Worm (Caenorhabditis elegans) whole organism, L3 larva: ENCODE results near the gene dmd-7.

Experiments used
- R02D3.7 ChIP-seq: fragments of 150-350 bp; optimal IDR thresholded peaks from 2 replicates; lab custom pipeline; 2014; ENCODE audit warnings: missing biosample characterization, missing genetic modification characterization
- ZK546.5 ChIP-seq: sonication (generic microtip); optimal IDR thresholded peaks from 2 replicates; lab custom pipeline; 2017; ENCODE audit warnings: missing biosample characterization, missing genetic modification characterization
- aly-2 ChIP-seq: fragments of 150-350 bp; optimal IDR thresholded peaks from 2 replicates; lab custom pipeline; 2014; ENCODE audit warnings: missing biosample characterization, missing genetic modification characterization
- ama-1 ChIP-seq: fragments of 150-350 bp; optimal IDR thresholded peaks from 2 replicates; lab custom pipeline; 2018
- ceh-16 ChIP-seq: sonication (generic microtip); optimal IDR thresholded peaks from 2 replicates; lab custom pipeline; 2017; ENCODE audit warnings: missing biosample characterization, missing genetic modification characterization
- ceh-28 ChIP-seq: fragments of 150-350 bp; optimal IDR thresholded peaks from 2 replicates; lab custom pipeline; 2014; ENCODE audit warnings: missing biosample characterization, missing genetic modification reagents, missing genetic modification characterization
- ceh-82 ChIP-seq: fragments of 150-350 bp; optimal IDR thresholded peaks from 2 replicates; lab custom pipeline; 2014; ENCODE audit warnings: missing biosample characterization, missing genetic modification characterization
- ceh-9 ChIP-seq: sonication (generic microtip); optimal IDR thresholded peaks from 2 replicates; lab custom pipeline; 2018; ENCODE audit warnings: missing biosample characterization, missing genetic modification characterization
- daf-12 ChIP-seq: fragments of 150-350 bp; optimal IDR thresholded peaks from 2 replicates; lab custom pipeline; 2014; ENCODE audit warnings: missing biosample characterization, missing genetic modification reagents, missing genetic modification characterization
- egl-27 ChIP-seq: sonication (generic microtip); optimal IDR thresholded peaks from 4 replicates; lab custom pipeline; 2017; ENCODE audit warnings: missing biosample characterization, missing genetic modification reagents, missing genetic modification characterization
- egl-5 ChIP-seq: fragments of 150-350 bp; optimal IDR thresholded peaks from 2 replicates; lab custom pipeline; 2017; ENCODE audit warnings: missing biosample characterization, missing genetic modification reagents, missing genetic modification characterization, inconsistent platforms
- elt-1 ChIP-seq: fragments of 150-350 bp; optimal IDR thresholded peaks from 2 replicates; lab custom pipeline; 2014; ENCODE audit warnings: missing biosample characterization, missing genetic modification characterization
- elt-2 ChIP-seq: sonication (generic microtip); optimal IDR thresholded peaks from 2 replicates; lab custom pipeline; 2016; ENCODE audit warnings: missing genetic modification reagents, mild to moderate bottlenecking, missing genetic modification characterization, missing compliant biosample characterization
- elt-3 ChIP-seq, 3 experiments: fragments of 150-350 bp in 1 of 3; sonication (generic microtip) in 2 of 3; optimal IDR thresholded peaks; 2 replicates in 2 of 3; 4 replicates in 1 of 3; lab custom pipeline; 2014 to 2017; ENCODE audit warnings: missing biosample characterization in 3 of 3, missing genetic modification characterization in 3 of 3
- eor-1 ChIP-seq, 2 experiments: fragments of 150-350 bp; optimal IDR thresholded peaks; 2 replicates each; lab custom pipeline; 2014 to 2018; ENCODE audit warnings: missing biosample characterization in 2 of 2, missing genetic modification characterization in 2 of 2
- fkh-10 ChIP-seq: sonication (generic microtip); optimal IDR thresholded peaks from 2 replicates; lab custom pipeline; 2017; ENCODE audit warnings: missing biosample characterization, missing genetic modification reagents, missing genetic modification characterization
- fkh-2 ChIP-seq: fragments of 150-350 bp; optimal IDR thresholded peaks from 2 replicates; lab custom pipeline; 2014; ENCODE audit warnings: missing biosample characterization, missing genetic modification reagents, missing genetic modification characterization
- fos-1 ChIP-seq: fragments of 150-350 bp; optimal IDR thresholded peaks from 2 replicates; lab custom pipeline; 2014; ENCODE audit warnings: missing biosample characterization, missing genetic modification characterization
- hmg-11 ChIP-seq: sonication (generic microtip); optimal IDR thresholded peaks from 2 replicates; lab custom pipeline; 2016; ENCODE audit warnings: missing genetic modification characterization, missing compliant biosample characterization
- jun-1 ChIP-seq: fragments of 150-350 bp; optimal IDR thresholded peaks from 2 replicates; lab custom pipeline; 2014; ENCODE audit warnings: missing biosample characterization, missing genetic modification reagents, missing genetic modification characterization
- lin-15B ChIP-seq: fragments of 150-350 bp; optimal IDR thresholded peaks from 2 replicates; lab custom pipeline; 2014; ENCODE audit warnings: missing biosample characterization, missing genetic modification characterization
- lin-39 ChIP-seq: fragments of 150-350 bp; optimal IDR thresholded peaks from 2 replicates; lab custom pipeline; 2018; ENCODE audit warnings: missing biosample characterization, missing genetic modification reagents, missing genetic modification characterization
- lsy-12 ChIP-seq: sonication (generic microtip); optimal IDR thresholded peaks from 2 replicates; lab custom pipeline; 2016; ENCODE audit warnings: mild to moderate bottlenecking, missing genetic modification characterization, missing compliant biosample characterization
- mdl-1 ChIP-seq: fragments of 150-350 bp; optimal IDR thresholded peaks from 2 replicates; lab custom pipeline; 2014; ENCODE audit warnings: missing biosample characterization, missing genetic modification characterization
- mml-1 ChIP-seq: fragments of 150-350 bp; sonication (generic microtip); optimal IDR thresholded peaks from 3 replicates; lab custom pipeline; 2014; ENCODE audit warnings: missing biosample characterization, missing genetic modification characterization
- nfya-1 ChIP-seq: sonication (generic microtip); optimal IDR thresholded peaks from 2 replicates; lab custom pipeline; 2017; ENCODE audit warnings: missing genetic modification characterization, mild to moderate bottlenecking, missing compliant biosample characterization, antibody characterized with exemption, moderate library complexity; ENCODE audit not compliant: insufficient read depth
- nhr-11 ChIP-seq: fragments of 150-350 bp; optimal IDR thresholded peaks from 2 replicates; lab custom pipeline; 2014; ENCODE audit warnings: missing biosample characterization, missing genetic modification characterization
- nhr-12 ChIP-seq: fragments of 150-350 bp; optimal IDR thresholded peaks from 2 replicates; lab custom pipeline; 2014; ENCODE audit warnings: missing biosample characterization, missing genetic modification characterization
- nhr-23 ChIP-seq: fragments of 150-350 bp; optimal IDR thresholded peaks from 2 replicates; lab custom pipeline; 2014; ENCODE audit warnings: missing biosample characterization, missing genetic modification reagents, missing genetic modification characterization
- nhr-237 ChIP-seq: fragments of 150-350 bp; optimal IDR thresholded peaks from 2 replicates; lab custom pipeline; 2014; ENCODE audit warnings: missing biosample characterization, missing genetic modification characterization
- nhr-25 ChIP-seq: sonication (generic microtip); optimal IDR thresholded peaks from 2 replicates; lab custom pipeline; 2017; ENCODE audit warnings: missing biosample characterization, missing genetic modification characterization
- nhr-28 ChIP-seq: fragments of 150-350 bp; optimal IDR thresholded peaks from 2 replicates; lab custom pipeline; 2014; ENCODE audit warnings: missing biosample characterization, missing genetic modification characterization
- nhr-43 ChIP-seq: sonication (generic microtip); optimal IDR thresholded peaks from 2 replicates; lab custom pipeline; 2016; ENCODE audit warnings: mild to moderate bottlenecking, missing genetic modification characterization, missing compliant biosample characterization; ENCODE audit not compliant: poor library complexity, severe bottlenecking
- nhr-67 ChIP-seq: fragments of 150-350 bp; optimal IDR thresholded peaks from 2 replicates; lab custom pipeline; 2014; ENCODE audit warnings: missing biosample characterization, missing genetic modification characterization
- nhr-76 ChIP-seq: fragments of 150-350 bp; sonication (generic microtip); optimal IDR thresholded peaks from 5 replicates; lab custom pipeline; 2014; ENCODE audit warnings: missing biosample characterization, missing genetic modification characterization
- nhr-77 ChIP-seq: fragments of 150-350 bp; optimal IDR thresholded peaks from 2 replicates; lab custom pipeline; 2014; ENCODE audit warnings: missing biosample characterization, missing genetic modification characterization
- pha-4 ChIP-seq: fragments of 150-350 bp; optimal IDR thresholded peaks from 2 replicates; lab custom pipeline; 2014; ENCODE audit warnings: missing biosample characterization, missing genetic modification reagents, missing genetic modification characterization
- pqm-1 ChIP-seq: fragments of 150-350 bp; optimal IDR thresholded peaks from 2 replicates; lab custom pipeline; 2017; ENCODE audit warnings: missing biosample characterization, missing genetic modification characterization, inconsistent platforms
- sea-2 ChIP-seq: fragments of 150-350 bp; sonication (generic microtip); optimal IDR thresholded peaks from 4 replicates; lab custom pipeline; 2014; ENCODE audit warnings: missing biosample characterization, missing genetic modification reagents, missing genetic modification characterization
- skn-1 ChIP-seq: fragments of 150-350 bp; optimal IDR thresholded peaks from 2 replicates; lab custom pipeline; 2014; ENCODE audit warnings: missing biosample characterization, missing genetic modification characterization
- snpc-4 ChIP-seq: fragments of 150-350 bp; optimal IDR thresholded peaks from 2 replicates; lab custom pipeline; 2014; ENCODE audit warnings: missing biosample characterization, missing genetic modification characterization
- tbx-2 ChIP-seq: sonication (generic microtip); optimal IDR thresholded peaks from 2 replicates; lab custom pipeline; 2016; ENCODE audit warnings: mild to moderate bottlenecking, missing genetic modification characterization, missing compliant biosample characterization
- unc-39 ChIP-seq: sonication (generic microtip); optimal IDR thresholded peaks from 4 replicates; lab custom pipeline; 2017; ENCODE audit warnings: missing biosample characterization, missing genetic modification characterization
- unc-62 ChIP-seq: fragments of 150-350 bp; sonication (generic microtip); optimal IDR thresholded peaks from 4 replicates; lab custom pipeline; 2014; ENCODE audit warnings: missing biosample characterization, missing genetic modification reagents, missing genetic modification characterization
- zag-1 ChIP-seq: fragments of 150-350 bp; optimal IDR thresholded peaks from 2 replicates; lab custom pipeline; 2014; ENCODE audit warnings: missing biosample characterization, missing genetic modification characterization
- ztf-11 ChIP-seq: fragments of 150-350 bp; optimal IDR thresholded peaks from 2 replicates; lab custom pipeline; 2014; ENCODE audit warnings: missing biosample characterization, missing genetic modification characterization
- ztf-4 ChIP-seq: fragments of 150-350 bp; optimal IDR thresholded peaks from 2 replicates; lab custom pipeline; 2014; ENCODE audit warnings: missing biosample characterization, missing genetic modification characterization

dmd-7 gene

DNA sequence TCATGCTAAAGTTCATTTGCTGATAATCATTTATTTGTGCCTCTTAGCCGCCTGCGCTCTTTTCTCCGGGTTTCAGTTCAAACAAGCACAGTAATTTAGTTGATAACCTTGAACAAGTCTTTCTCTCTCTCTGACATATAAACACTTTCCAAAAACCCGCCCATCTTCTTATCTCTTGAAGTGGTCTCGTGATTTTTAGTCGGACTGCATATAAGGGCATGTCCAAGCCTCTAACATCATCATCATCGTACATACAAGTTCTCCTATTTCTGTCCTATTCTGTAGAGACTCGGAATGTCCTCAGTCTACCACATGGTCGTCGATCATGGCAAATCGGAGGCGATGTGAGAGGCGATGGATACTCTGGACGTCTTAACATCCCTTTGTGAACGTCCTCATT is 29.5 kb downstream of the dmd-7 start, which contains the start of gene F31F7.1:
Gene F31F7.1, plus strand, starts transcription at position 235 of the 400 bp plus-strand sequence.
- TF ChIP-seq elt-1 (tag; lab: Kevin White, UChicago) (no peak), elt-2 (tag; lab: Kevin White, UChicago) (peak; percentile 99), pqm-1 (tag; lab: Kevin White, UChicago) (peak; percentile 96), nfya-1 (tag; lab: Kevin White, UChicago) (peak; percentile 16), snpc-4 (tag; lab: Kevin White, UChicago) (no peak), ceh-82 (no peak), sea-2 (GFP tag; lab: Kevin White, UChicago) (no peak), nhr-76 (tag; lab: Kevin White, UChicago) (no peak), fkh-2 (tag; lab: Kevin White, UChicago) (no peak), fkh-10 (GFP tag; lab: Kevin White, UChicago) (no peak), ztf-4 (tag; lab: Kevin White, UChicago) (no peak), ama-1 (lab: Kevin White, UChicago) (peak; percentile 86), egl-5 (no peak), nhr-67 (tag; lab: Kevin White, UChicago) (no peak), egl-27 (tag; lab: Kevin White, UChicago) (peak; percentile 37), eor-1 (tag; optimal IDR thresholded peaks at IDR 0.05; lab: Kevin White, UChicago) (no peak), jun-1 (tag; lab: Kevin White, UChicago) (peak; percentile 80), mml-1 (no peak), lin-15B (tag; lab: Kevin White, UChicago) (no peak), nhr-12 (tag; lab: Kevin White, UChicago) (no peak), nhr-237 (tag; lab: Kevin White, UChicago) (no peak), ceh-16 (tag; lab: Kevin White, UChicago) (no peak), unc-62 (GFP tag; lab: Kevin White, UChicago) (no peak), ZK546.5 (no peak), aly-2 (no peak), nhr-23 (peak; percentile 27), nhr-43 (tag; lab: Kevin White, UChicago) (peak; percentile 84), zag-1 (tag; lab: Kevin White, UChicago) (no peak), lsy-12 (tag; lab: Kevin White, UChicago) (peak; percentile 32), ceh-28 (tag; lab: Kevin White, UChicago) (peak; percentile 22), nhr-11 (no peak), daf-12 (no peak), R02D3.7 (tag; lab: Kevin White, UChicago) (no peak), nhr-77 (tag; lab: Kevin White, UChicago) (no peak), tbx-2 (no peak), ceh-9 (no peak), unc-39 (tag; lab: Kevin White, UChicago) (no peak), elt-3 (tag; optimal IDR thresholded peaks at IDR 0.05; lab: Kevin White, UChicago) (peak in 1 of 3 experiments; percentile 75), hmg-11 (tag; lab: Kevin White, UChicago) (no peak), mdl-1 (no peak), nhr-28 (no peak), skn-1 (tag; lab: Kevin White, UChicago) (no peak), ztf-11 (tag; lab: Kevin White, UChicago) (no peak), fos-1 (tag; lab: Kevin White, UChicago) (no peak), lin-39 (no peak), pha-4 (tag; lab: Kevin White, UChicago) (peak; percentile 8), nhr-25 (tag; lab: Kevin White, UChicago) (peak; percentile 72)
- TF ChIP-seq, all 47 proteins: peak for 13
